Worm (Caenorhabditis elegans): ENCODE data around the gene gakh-1.
A peak's percentile ranks its signal among the peaks of the same experiment; 100 is the strongest.

- no peak for TF ChIP-seq ztf-11 (tag; optimal IDR thresholded peaks at IDR 0.05)
- no peak for TF ChIP-seq ceh-82 (tag; optimal IDR thresholded peaks at IDR 0.05)
- TF ChIP-seq isw-1 (GFP tag; IDR thresholded peaks at IDR 0.05): no peak
- TF ChIP-seq rnt-1 (tag; optimal IDR thresholded peaks at IDR 0.05): peak; percentile 64
- no peak for TF ChIP-seq ceh-8 (GFP tag; optimal IDR thresholded peaks at IDR 0.05)
Measured at ce11 chrX:5815343-5815742, 33.0 kb downstream of the gakh-1 start.

Measured in whole organism, L1 larva.